Worm (Caenorhabditis elegans): ENCODE data around the gene C34C12.1.

ce11 chrIII:3429761-3430160, 24.4 kb upstream of the C34C12.1 start:
- TF ChIP-seq tra-4 (tag; optimal IDR thresholded peaks at IDR 0.05), result no peak
- TF ChIP-seq flt-1 (GFP tag; IDR thresholded peaks at IDR 0.05), result no peak
- no peak for TF ChIP-seq hmbx-1 (tag; optimal IDR thresholded peaks at IDR 0.05)
- TF ChIP-seq tbx-11 (GFP tag; IDR thresholded peaks at IDR 0.05), result no peak
- TF ChIP-seq F13C5.2 (tag; optimal IDR thresholded peaks at IDR 0.05), result no peak
- no peak for TF ChIP-seq ets-7 (tag; optimal IDR thresholded peaks at IDR 0.05)

Measured in whole organism, early embryonic.